Worm (Caenorhabditis elegans) whole organism, L1 larva: ENCODE data around the gene C34F6.9.

ENCODE experiments used
- C04F5.9 ChIP-seq: sonication (generic microtip); optimal IDR thresholded peaks from 2 replicates; lab custom pipeline; 2016; ENCODE audit warnings: missing genetic modification characterization, missing compliant biosample characterization
- C16A3.4 ChIP-seq: fragments of 150-350 bp; optimal IDR thresholded peaks from 2 replicates; lab custom pipeline; 2014; ENCODE audit warnings: missing biosample characterization, missing genetic modification characterization
- F16B12.6 ChIP-seq: fragments of 150-350 bp; optimal IDR thresholded peaks from 2 replicates; lab custom pipeline; 2014; ENCODE audit warnings: missing biosample characterization, missing genetic modification characterization
- Y116A8C.19 ChIP-seq: sonication (generic microtip); optimal IDR thresholded peaks from 2 replicates; lab custom pipeline; 2016; ENCODE audit warnings: missing compliant biosample characterization, missing genetic modification characterization, borderline replicate concordance
- aha-1 ChIP-seq: fragments of 150-350 bp; optimal IDR thresholded peaks from 2 replicates; lab custom pipeline; 2014; ENCODE audit warnings: missing biosample characterization, missing genetic modification characterization
- aly-2 ChIP-seq: fragments of 150-350 bp; optimal IDR thresholded peaks from 2 replicates; lab custom pipeline; 2014; ENCODE audit warnings: missing biosample characterization, missing genetic modification characterization
- ama-1 ChIP-seq: fragments of 150-350 bp; optimal IDR thresholded peaks from 2 replicates; lab custom pipeline; 2014
- blmp-1 ChIP-seq: fragments of 150-350 bp; optimal IDR thresholded peaks from 2 replicates; lab custom pipeline; 2014; ENCODE audit warnings: missing biosample characterization, missing genetic modification characterization
- ceh-8 ChIP-seq: fragments of 200-800 bp; sonication (Bioruptor generic); optimal IDR thresholded peaks from 2 replicates; lab custom pipeline; 2018; ENCODE audit warnings: mild to moderate bottlenecking, missing genetic modification characterization, moderate library complexity, missing compliant biosample characterization
- ceh-82 ChIP-seq, 3 experiments: fragments of 150-350 bp in 1 of 3; sonication (generic microtip) in 2 of 3; optimal IDR thresholded peaks; 2 replicates each; lab custom pipeline; 2014 to 2017; ENCODE audit warnings: missing biosample characterization in 3 of 3, missing genetic modification characterization in 3 of 3
- ces-1 ChIP-seq: fragments of 150-350 bp; optimal IDR thresholded peaks from 2 replicates; lab custom pipeline; 2014; ENCODE audit warnings: missing biosample characterization, missing genetic modification reagents, missing genetic modification characterization
- efl-3 ChIP-seq: fragments of 200-800 bp; sonication (Bioruptor generic); optimal IDR thresholded peaks from 2 replicates; lab custom pipeline; 2018; ENCODE audit warnings: mild to moderate bottlenecking, missing genetic modification characterization, missing compliant biosample characterization
- elt-2 ChIP-seq: sonication (generic microtip); optimal IDR thresholded peaks from 2 replicates; lab custom pipeline; 2016; ENCODE audit warnings: missing genetic modification characterization, mild to moderate bottlenecking, inconsistent platforms, missing compliant biosample characterization, missing genetic modification reagents
- elt-3 ChIP-seq, 6 experiments: fragments of 150-350 bp in 1 of 6; sonication (generic microtip); optimal IDR thresholded peaks; 2 replicates each; lab custom pipeline; 2017 to 2018; ENCODE audit warnings: missing biosample characterization in 6 of 6, missing genetic modification characterization in 6 of 6, inconsistent platforms in 1 of 6
- fkh-10 ChIP-seq: sonication (generic microtip); optimal IDR thresholded peaks from 2 replicates; lab custom pipeline; 2017; ENCODE audit warnings: missing biosample characterization, missing genetic modification reagents, missing genetic modification characterization
- fkh-4 ChIP-seq: sonication (generic microtip); optimal IDR thresholded peaks from 2 replicates; lab custom pipeline; 2016; ENCODE audit warnings: missing compliant biosample characterization, missing genetic modification characterization, borderline replicate concordance
- fkh-8 ChIP-seq: sonication (generic microtip); optimal IDR thresholded peaks from 2 replicates; lab custom pipeline; 2016; ENCODE audit warnings: mild to moderate bottlenecking, missing genetic modification characterization, missing compliant biosample characterization
- fos-1 ChIP-seq: fragments of 150-350 bp; optimal IDR thresholded peaks from 2 replicates; lab custom pipeline; 2014; ENCODE audit warnings: missing biosample characterization, missing genetic modification characterization
- hlh-17 ChIP-seq: fragments of 200-800 bp; sonication (Bioruptor generic); optimal IDR thresholded peaks from 2 replicates; lab custom pipeline; 2018; ENCODE audit warnings: missing genetic modification characterization, mild to moderate bottlenecking, missing compliant biosample characterization, moderate library complexity, borderline replicate concordance
- hlh-4 ChIP-seq: sonication (generic microtip); optimal IDR thresholded peaks from 2 replicates; lab custom pipeline; 2016; ENCODE audit warnings: mild to moderate bottlenecking, missing genetic modification characterization, missing compliant biosample characterization
- irx-1 ChIP-seq: sonication (generic microtip); optimal IDR thresholded peaks from 2 replicates; lab custom pipeline; 2016; ENCODE audit warnings: missing genetic modification characterization, missing compliant biosample characterization
- jun-1 ChIP-seq: fragments of 150-350 bp; optimal IDR thresholded peaks from 2 replicates; lab custom pipeline; 2014; ENCODE audit warnings: missing biosample characterization, missing genetic modification reagents, missing genetic modification characterization
- lin-13 ChIP-seq: fragments of 150-350 bp; optimal IDR thresholded peaks from 2 replicates; lab custom pipeline; 2014; ENCODE audit warnings: missing biosample characterization, missing genetic modification reagents, missing genetic modification characterization
- lin-14 ChIP-seq: fragments of 200-800 bp; sonication (Bioruptor generic); optimal IDR thresholded peaks from 2 replicates; lab custom pipeline; 2018; ENCODE audit warnings: mild to moderate bottlenecking, missing genetic modification characterization, moderate library complexity, missing compliant biosample characterization
- lin-15B ChIP-seq: fragments of 150-350 bp; sonication (generic microtip); optimal IDR thresholded peaks from 3 replicates; lab custom pipeline; 2014; ENCODE audit warnings: missing biosample characterization, missing genetic modification characterization
- lir-3 ChIP-seq: sonication (generic microtip); optimal IDR thresholded peaks from 2 replicates; lab custom pipeline; 2016; ENCODE audit warnings: mild to moderate bottlenecking, missing genetic modification characterization, moderate library complexity, missing compliant biosample characterization; ENCODE audit not compliant: poor library complexity
- lsy-2 ChIP-seq, 2 experiments: fragments of 150-350 bp; optimal IDR thresholded peaks; 2 replicates each; lab custom pipeline; 2014; ENCODE audit warnings: missing biosample characterization in 2 of 2, missing genetic modification characterization in 2 of 2
- mab-9 ChIP-seq: fragments of 200-800 bp; sonication (Bioruptor generic); IDR thresholded peaks from 2 replicates; pipeline ENCODE4 v1.3.6; 2022; ENCODE audit warnings: missing genetic modification reagents, missing genetic modification characterization, missing compliant biosample characterization
- mdl-1 ChIP-seq, 2 experiments: fragments of 150-350 bp; optimal IDR thresholded peaks; 2 replicates each; lab custom pipeline; 2014 to 2017; ENCODE audit warnings: missing biosample characterization in 2 of 2, missing genetic modification characterization in 2 of 2, inconsistent platforms in 1 of 2
- mep-1 ChIP-seq: fragments of 150-350 bp; optimal IDR thresholded peaks from 2 replicates; lab custom pipeline; 2014; ENCODE audit warnings: missing biosample characterization, missing genetic modification characterization
- nhr-12 ChIP-seq: sonication (generic microtip); optimal IDR thresholded peaks from 2 replicates; lab custom pipeline; 2017; ENCODE audit warnings: missing biosample characterization, missing genetic modification characterization
- nhr-20 ChIP-seq: sonication (generic microtip); optimal IDR thresholded peaks from 2 replicates; lab custom pipeline; 2016; ENCODE audit warnings: mild to moderate bottlenecking, missing genetic modification characterization, missing compliant biosample characterization
- nhr-237 ChIP-seq: fragments of 150-350 bp; optimal IDR thresholded peaks from 2 replicates; lab custom pipeline; 2014; ENCODE audit warnings: missing biosample characterization, missing genetic modification characterization
- nhr-47 ChIP-seq: sonication (generic microtip); optimal IDR thresholded peaks from 2 replicates; lab custom pipeline; 2016; ENCODE audit warnings: mild to moderate bottlenecking, missing genetic modification characterization, moderate library complexity, missing compliant biosample characterization
- nhr-76 ChIP-seq: sonication (generic microtip); optimal IDR thresholded peaks from 2 replicates; lab custom pipeline; 2017; ENCODE audit warnings: missing biosample characterization, missing genetic modification characterization
- nhr-77 ChIP-seq: fragments of 150-350 bp; optimal IDR thresholded peaks from 2 replicates; lab custom pipeline; 2014; ENCODE audit warnings: missing biosample characterization, missing genetic modification characterization
- nhr-84 ChIP-seq: sonication (generic microtip); optimal IDR thresholded peaks from 2 replicates; lab custom pipeline; 2017; ENCODE audit warnings: missing biosample characterization, missing genetic modification characterization
- nhr-90 ChIP-seq: sonication (generic microtip); optimal IDR thresholded peaks from 2 replicates; lab custom pipeline; 2016; ENCODE audit warnings: mild to moderate bottlenecking, missing genetic modification characterization, missing compliant biosample characterization; ENCODE audit not compliant: poor library complexity
- pax-3 ChIP-seq: fragments of 200-800 bp; sonication (Bioruptor generic); optimal IDR thresholded peaks from 2 replicates; lab custom pipeline; 2018; ENCODE audit warnings: mild to moderate bottlenecking, missing genetic modification characterization, moderate library complexity, missing compliant biosample characterization
- pqm-1 ChIP-seq: sonication (generic microtip); optimal IDR thresholded peaks from 3 replicates; lab custom pipeline; 2017; ENCODE audit warnings: missing biosample characterization, missing genetic modification characterization
- rnt-1 ChIP-seq: sonication (generic microtip); optimal IDR thresholded peaks from 2 replicates; lab custom pipeline; 2016; ENCODE audit warnings: mild to moderate bottlenecking, missing genetic modification characterization, moderate library complexity, missing compliant biosample characterization
- skn-1 ChIP-seq: fragments of 150-350 bp; optimal IDR thresholded peaks from 2 replicates; lab custom pipeline; 2014; ENCODE audit warnings: missing biosample characterization, missing genetic modification characterization
- snpc-4 ChIP-seq: fragments of 150-350 bp; optimal IDR thresholded peaks from 2 replicates; lab custom pipeline; 2014; ENCODE audit warnings: missing biosample characterization, missing genetic modification characterization
- sox-4 ChIP-seq: sonication (generic microtip); optimal IDR thresholded peaks from 2 replicates; lab custom pipeline; 2016; ENCODE audit warnings: missing genetic modification characterization, missing compliant biosample characterization
- sup-37 ChIP-seq: fragments of 200-800 bp; sonication (Bioruptor generic); optimal IDR thresholded peaks from 2 replicates; lab custom pipeline; 2018; ENCODE audit warnings: mild to moderate bottlenecking, missing genetic modification characterization, missing compliant biosample characterization
- swsn-7 ChIP-seq: sonication (generic microtip); optimal IDR thresholded peaks from 2 replicates; lab custom pipeline; 2016; ENCODE audit warnings: missing genetic modification characterization, missing compliant biosample characterization
- tbx-2 ChIP-seq: sonication (generic microtip); optimal IDR thresholded peaks from 2 replicates; lab custom pipeline; 2016; ENCODE audit warnings: missing genetic modification characterization, missing compliant biosample characterization
- tlp-1 ChIP-seq: fragments of 150-350 bp; optimal IDR thresholded peaks from 2 replicates; lab custom pipeline; 2014; ENCODE audit warnings: missing biosample characterization, missing genetic modification characterization
- unc-130 ChIP-seq: fragments of 150-350 bp; optimal IDR thresholded peaks from 2 replicates; lab custom pipeline; 2017; ENCODE audit warnings: missing biosample characterization, missing genetic modification characterization, inconsistent platforms
- unc-86 ChIP-seq: sonication (generic microtip); optimal IDR thresholded peaks from 2 replicates; lab custom pipeline; 2016; ENCODE audit warnings: missing genetic modification characterization, missing compliant biosample characterization
- unc-98 ChIP-seq: fragments of 200-800 bp; sonication (Bioruptor generic); IDR thresholded peaks from 2 replicates; pipeline ENCODE4 v1.3.6; 2022; ENCODE audit warnings: missing genetic modification characterization, missing compliant biosample characterization
- xbp-1 ChIP-seq: sonication (generic microtip); optimal IDR thresholded peaks from 2 replicates; lab custom pipeline; 2016; ENCODE audit warnings: missing genetic modification characterization, missing compliant biosample characterization
- ztf-11 ChIP-seq, 2 experiments: sonication (generic microtip); optimal IDR thresholded peaks; 2 replicates each; lab custom pipeline; 2016 to 2017; ENCODE audit warnings: missing genetic modification characterization in 2 of 2, missing biosample characterization in 1 of 2, missing compliant biosample characterization in 1 of 2

C34F6.9 gene

ce11 chrX:11215420-11216050 lies 6.9 kb downstream of the C34F6.9 start, which contains the start of the genes C34F6.7 and idh-2:
Gene C34F6.7 (minus strand): TSS chrX:11215470.
Gene idh-2 (plus strand): TSS chrX:11216000.
- TF ChIP-seq unc-86 (tag; lab: Kevin White, UChicago) (no peak), blmp-1 (tag; lab: Kevin White, UChicago) (peak; percentile 69), nhr-237 (tag; lab: Kevin White, UChicago) (no peak), unc-130 (peak; percentile 53), lsy-2 (tag; optimal IDR thresholded peaks at IDR 0.05; lab: Kevin White, UChicago) (peak; percentile 44 to 45), ces-1 (GFP tag; lab: Kevin White, UChicago) (no peak), nhr-77 (tag; lab: Kevin White, UChicago) (no peak), nhr-47 (tag; lab: Kevin White, UChicago) (peak; percentile 39), tlp-1 (tag; lab: Kevin White, UChicago) (no peak), swsn-7 (peak; percentile 43), aha-1 (no peak), rnt-1 (tag; lab: Kevin White, UChicago) (peak; percentile 35), tbx-2 (tag; lab: Kevin White, UChicago) (peak; percentile 49), mep-1 (peak; percentile 71), pqm-1 (tag; lab: Kevin White, UChicago) (no peak), irx-1 (tag; lab: Kevin White, UChicago) (no peak), C16A3.4 (tag; lab: Kevin White, UChicago) (peak; percentile 25), hlh-17 (GFP tag; lab: Kevin White, UChicago) (no peak), ceh-82 (tag; optimal IDR thresholded peaks at IDR 0.05; lab: Kevin White, UChicago) (peak in 1 of 3 experiments; percentile 42), fkh-4 (tag; lab: Kevin White, UChicago) (no peak), mdl-1 (tag; optimal IDR thresholded peaks at IDR 0.05; lab: Kevin White, UChicago) (peak in 1 of 2 experiments; percentile 60), Y116A8C.19 (tag; lab: Kevin White, UChicago) (no peak), nhr-12 (tag; lab: Kevin White, UChicago) (no peak), fos-1 (tag; lab: Kevin White, UChicago) (no peak), ama-1 (no peak), F16B12.6 (tag; lab: Kevin White, UChicago) (peak; percentile 89), fkh-10 (GFP tag; lab: Kevin White, UChicago) (no peak), pax-3 (tag; lab: Kevin White, UChicago) (no peak), xbp-1 (tag; lab: Kevin White, UChicago) (peak; percentile 46), lin-14 (GFP tag; lab: Kevin White, UChicago) (peak; percentile 66), fkh-8 (tag; lab: Kevin White, UChicago) (no peak), nhr-20 (tag; lab: Kevin White, UChicago) (peak; percentile 79), elt-3 (tag; optimal IDR thresholded peaks at IDR 0.05; lab: Kevin White, UChicago) (peak; percentile 48 to 93 (median 66)), jun-1 (tag; lab: Kevin White, UChicago) (no peak), nhr-84 (tag; lab: Kevin White, UChicago) (no peak), ceh-8 (GFP tag; lab: Kevin White, UChicago) (no peak), lin-13 (GFP tag; lab: Kevin White, UChicago) (no peak), skn-1 (tag; lab: Kevin White, UChicago) (no peak), C04F5.9 (tag; lab: Kevin White, UChicago) (no peak), mab-9 (GFP tag; lab: Robert Waterston, UW) (0 out of 2 replicates have a peak, but pooled peaks have one; percentile 21), hlh-4 (tag; lab: Kevin White, UChicago) (no peak), lin-15B (tag; lab: Kevin White, UChicago) (no peak), aly-2 (tag; lab: Kevin White, UChicago) (no peak), nhr-90 (tag; lab: Kevin White, UChicago) (peak; percentile 61), sox-4 (tag; lab: Kevin White, UChicago) (no peak), ztf-11 (tag; optimal IDR thresholded peaks at IDR 0.05; lab: Kevin White, UChicago) (no peak), elt-2 (tag; lab: Kevin White, UChicago) (no peak), sup-37 (GFP tag; lab: Kevin White, UChicago) (no peak), unc-98 (no peak), efl-3 (GFP tag; lab: Kevin White, UChicago) (no peak), snpc-4 (tag; lab: Kevin White, UChicago) (no peak), lir-3 (tag; lab: Kevin White, UChicago) (no peak), nhr-76 (tag; lab: Kevin White, UChicago) (no peak)
